Worm (Caenorhabditis elegans): ENCODE results near the gene K07E12.2.
A peak's percentile ranks its signal among the peaks of the same experiment; 100 is the strongest.

DNA sequence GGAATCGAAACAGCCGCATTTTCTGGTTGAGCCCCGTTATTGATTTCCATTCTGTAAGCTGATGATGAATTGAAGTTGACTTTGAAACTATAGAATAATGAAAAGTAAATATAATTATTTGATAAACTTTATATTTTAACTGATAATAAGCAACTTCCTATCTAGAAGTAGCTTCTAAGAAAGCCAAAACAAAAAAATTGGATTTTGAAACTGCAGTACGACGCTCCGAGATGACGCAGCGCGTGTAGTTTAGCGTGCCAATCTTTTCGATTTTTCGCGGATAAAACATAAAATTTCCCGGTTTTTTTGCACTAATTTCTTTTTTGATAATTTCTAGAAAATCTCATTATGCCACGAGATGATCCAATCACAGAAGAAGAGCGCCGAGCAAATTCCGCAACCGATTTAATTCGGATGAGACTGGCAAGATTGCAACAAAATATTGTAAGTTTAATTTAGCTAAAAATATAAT, 14.8 kb upstream of the K07E12.2 start, which contains the start of the genes bath-41 and F37A4.2:
- TF ChIP-seq elt-1 (tag; optimal IDR thresholded peaks at IDR 0.05), result no peak
- no peak for TF ChIP-seq ceh-16 (tag; optimal IDR thresholded peaks at IDR 0.05)
- no peak for TF ChIP-seq fos-1 (tag; optimal IDR thresholded peaks at IDR 0.05)
- no peak for TF ChIP-seq nhr-25 (tag; optimal IDR thresholded peaks at IDR 0.05)
- no peak for TF ChIP-seq elt-3 (tag; optimal IDR thresholded peaks at IDR 0.05)
- no peak for TF ChIP-seq ceh-82 (tag; optimal IDR thresholded peaks at IDR 0.05)
- TF ChIP-seq lin-39 (tag; optimal IDR thresholded peaks at IDR 0.05), result no peak
- no peak for TF ChIP-seq mdl-1 (tag; optimal IDR thresholded peaks at IDR 0.05)
- no peak for TF ChIP-seq fkh-10 (GFP tag; optimal IDR thresholded peaks at IDR 0.05)
- peak; percentile 26 for TF ChIP-seq lin-15B (tag; optimal IDR thresholded peaks at IDR 0.05)
- no peak for TF ChIP-seq unc-62 (GFP tag; optimal IDR thresholded peaks at IDR 0.05)
- no peak for TF ChIP-seq nhr-12 (tag; optimal IDR thresholded peaks at IDR 0.05)
- TF ChIP-seq ztf-11 (tag; optimal IDR thresholded peaks at IDR 0.05), result no peak
- TF ChIP-seq nhr-237 (tag; optimal IDR thresholded peaks at IDR 0.05), result no peak
